Fruit fly (Drosophila melanogaster) whole organism, embryonic: ENCODE data around the gene CG8135.

Experiments used
- ATbp ChIP-seq: fragments of 200-800 bp; sonication (Bioruptor generic); optimal IDR thresholded peaks from 2 replicates; lab custom pipeline; 2017; ENCODE audit warnings: missing biosample characterization, mild to moderate bottlenecking, missing genetic modification characterization, missing genetic modification reagents
- Atf6 ChIP-seq: fragments of 200-800 bp; sonication (Bioruptor generic); IDR thresholded peaks from 2 replicates; pipeline ENCODE4 v1.3.6; 2022; ENCODE audit warnings: missing biosample characterization, missing genetic modification characterization
- B-H2 ChIP-seq: fragments of 200-800 bp; sonication (Bioruptor generic); optimal IDR thresholded peaks from 2 replicates; lab custom pipeline; 2018; ENCODE audit warnings: missing biosample characterization, mild to moderate bottlenecking, missing genetic modification characterization
- Bgb ChIP-seq: fragments of 200-800 bp; sonication (Bioruptor generic); IDR thresholded peaks from 2 replicates; pipeline ENCODE4 v1.3.6; 2022; ENCODE audit warnings: missing biosample characterization, missing genetic modification characterization; ENCODE audit not compliant: partially characterized antibody
- CG11085 ChIP-seq: fragments of 200-800 bp; sonication (Bioruptor generic); IDR thresholded peaks from 2 replicates; pipeline ENCODE4 v1.3.6; 2022; ENCODE audit warnings: missing biosample characterization, missing genetic modification characterization
- CG12104 ChIP-seq: fragments of 200-800 bp; sonication (Bioruptor generic); optimal IDR thresholded peaks from 3 replicates; lab custom pipeline; 2016; ENCODE audit warnings: missing biosample characterization, missing genetic modification characterization
- CG13296 ChIP-seq: fragments of 200-800 bp; sonication (Bioruptor generic); optimal IDR thresholded peaks from 3 replicates; lab custom pipeline; 2018; ENCODE audit warnings: missing biosample characterization, mild to moderate bottlenecking, missing genetic modification characterization
- CG13624 ChIP-seq: fragments of 200-800 bp; sonication (Bioruptor generic); optimal IDR thresholded peaks from 2 replicates; lab custom pipeline; 2016; ENCODE audit warnings: missing biosample characterization, missing genetic modification characterization
- CG14441 ChIP-seq: fragments of 200-800 bp; sonication (Bioruptor generic); IDR thresholded peaks from 2 replicates; pipeline ENCODE4 v1.3.6; 2022; ENCODE audit warnings: missing biosample characterization, missing genetic modification characterization
- CG1603 ChIP-seq: fragments of 200-800 bp; sonication (Bioruptor generic); optimal IDR thresholded peaks from 2 replicates; lab custom pipeline; 2019; ENCODE audit warnings: missing biosample characterization, mild to moderate bottlenecking, missing genetic modification characterization, moderate library complexity
- CG17568 ChIP-seq: fragments of 200-800 bp; sonication (Bioruptor generic); optimal IDR thresholded peaks from 2 replicates; lab custom pipeline; 2018; ENCODE audit warnings: missing biosample characterization, mild to moderate bottlenecking, missing genetic modification characterization, moderate library complexity
- CG17912 ChIP-seq: fragments of 200-800 bp; sonication (Bioruptor generic); optimal IDR thresholded peaks from 2 replicates; lab custom pipeline; 2018; ENCODE audit warnings: missing biosample characterization, mild to moderate bottlenecking, missing genetic modification characterization
- CG18262 ChIP-seq: fragments of 200-800 bp; optimal IDR thresholded peaks from 3 replicates; lab custom pipeline; 2019; ENCODE audit warnings: missing biosample characterization, mild to moderate bottlenecking, missing genetic modification characterization, moderate library complexity
- CG2120 ChIP-seq: fragments of 200-800 bp; sonication (Bioruptor generic); optimal IDR thresholded peaks from 3 replicates; lab custom pipeline; 2016; ENCODE audit warnings: missing biosample characterization, missing genetic modification characterization
- CG2129 ChIP-seq: fragments of 200-800 bp; sonication (Bioruptor generic); IDR thresholded peaks from 2 replicates; pipeline ENCODE4 v1.3.6; 2022; ENCODE audit warnings: missing biosample characterization, missing genetic modification characterization; ENCODE audit not compliant: partially characterized antibody
- CG31224 ChIP-seq: fragments of 200-800 bp; sonication (Bioruptor generic); IDR thresholded peaks from 2 replicates; pipeline ENCODE4 v1.3.6; 2022; ENCODE audit warnings: missing biosample characterization, missing genetic modification characterization
- CG31365 ChIP-seq: fragments of 200-800 bp; sonication (Bioruptor generic); optimal IDR thresholded peaks from 2 replicates; lab custom pipeline; 2018; ENCODE audit warnings: missing biosample characterization, mild to moderate bottlenecking, missing genetic modification characterization
- CG31441 ChIP-seq: fragments of 200-800 bp; sonication (Bioruptor generic); IDR thresholded peaks from 2 replicates; pipeline ENCODE4 v1.3.6; 2022; ENCODE audit warnings: missing biosample characterization, missing genetic modification characterization
- CG4424 ChIP-seq: fragments of 200-800 bp; sonication (Bioruptor generic); optimal IDR thresholded peaks from 3 replicates; lab custom pipeline; 2016; ENCODE audit warnings: missing biosample characterization, missing genetic modification characterization
- CG4707 ChIP-seq: fragments of 200-800 bp; sonication (Bioruptor generic); optimal IDR thresholded peaks from 2 replicates; lab custom pipeline; 2018; ENCODE audit warnings: missing biosample characterization, mild to moderate bottlenecking, missing genetic modification characterization, moderate library complexity
- CG5180 ChIP-seq: fragments of 200-800 bp; sonication (Bioruptor generic); optimal IDR thresholded peaks from 3 replicates; lab custom pipeline; 2017; ENCODE audit warnings: missing biosample characterization, missing genetic modification characterization, mild to moderate bottlenecking, moderate library complexity, missing genetic modification reagents
- CG6272 ChIP-seq: fragments of 200-800 bp; sonication (Bioruptor generic); IDR thresholded peaks from 2 replicates; pipeline ENCODE4 v1.3.6; 2022; ENCODE audit warnings: missing biosample characterization, missing genetic modification characterization
- CG7987 ChIP-seq: fragments of 200-800 bp; sonication (Bioruptor generic); optimal IDR thresholded peaks from 2 replicates; lab custom pipeline; 2018; ENCODE audit warnings: missing biosample characterization, mild to moderate bottlenecking, missing genetic modification characterization, moderate library complexity
- D19A ChIP-seq: fragments of 200-800 bp; optimal IDR thresholded peaks from 3 replicates; lab custom pipeline; 2019; ENCODE audit warnings: missing biosample characterization, mild to moderate bottlenecking, missing genetic modification characterization, moderate library complexity
- Dbx ChIP-seq: fragments of 200-800 bp; sonication (Bioruptor generic); IDR thresholded peaks from 3 replicates; pipeline ENCODE4 v1.3.6; 2022; ENCODE audit warnings: missing biosample characterization, missing genetic modification characterization
- Dip3 ChIP-seq: fragments of 200-800 bp; sonication (Bioruptor generic); optimal IDR thresholded peaks from 3 replicates; lab custom pipeline; 2016; ENCODE audit warnings: missing biosample characterization, missing genetic modification characterization
- Fer3 ChIP-seq: fragments of 200-800 bp; sonication (Bioruptor generic); optimal IDR thresholded peaks from 2 replicates; lab custom pipeline; 2018; ENCODE audit warnings: missing biosample characterization, mild to moderate bottlenecking, missing genetic modification characterization, moderate library complexity
- HLH3B ChIP-seq: fragments of 200-800 bp; sonication (Bioruptor generic); IDR thresholded peaks from 2 replicates; pipeline ENCODE4 v1.3.6; 2022; ENCODE audit warnings: missing biosample characterization, missing genetic modification characterization
- Kr ChIP-seq: fragments of 200-800 bp; sonication (Bioruptor generic); optimal IDR thresholded peaks from 2 replicates; lab custom pipeline; 2017; ENCODE audit warnings: missing biosample characterization, mild to moderate bottlenecking, missing genetic modification characterization
- MBD-R2 ChIP-seq: fragments of 200-800 bp; sonication (Bioruptor generic); IDR thresholded peaks from 2 replicates; pipeline ENCODE4 v1.3.6; 2022; ENCODE audit warnings: missing biosample characterization, missing genetic modification characterization
- Rfx ChIP-seq: fragments of 200-800 bp; sonication (Bioruptor generic); IDR thresholded peaks from 2 replicates; pipeline ENCODE4 v1.3.6; 2022; ENCODE audit warnings: missing biosample characterization, missing genetic modification characterization
- Scr ChIP-seq: fragments of 200-800 bp; sonication (Bioruptor generic); IDR thresholded peaks from 2 replicates; pipeline ENCODE4 v1.3.6; 2022; ENCODE audit warnings: missing biosample characterization, missing genetic modification characterization; ENCODE audit not compliant: partially characterized antibody
- Six4 ChIP-seq: fragments of 200-800 bp; sonication (Bioruptor generic); optimal IDR thresholded peaks from 2 replicates; lab custom pipeline; 2016; ENCODE audit warnings: missing biosample characterization, missing genetic modification characterization
- Spps ChIP-seq: fragments of 200-800 bp; sonication (Bioruptor generic); optimal IDR thresholded peaks from 2 replicates; lab custom pipeline; 2018; ENCODE audit warnings: missing biosample characterization, mild to moderate bottlenecking, missing genetic modification characterization
- Tbp ChIP-seq: fragments of >200 bp; optimal IDR thresholded peaks from 2 replicates; lab custom pipeline; 2018; ENCODE audit warnings: missing biosample characterization, missing genetic modification characterization
- al ChIP-seq: fragments of 200-800 bp; sonication (Bioruptor generic); IDR thresholded peaks from 2 replicates; pipeline ENCODE4 v1.3.6; 2022; ENCODE audit warnings: missing biosample characterization, missing genetic modification characterization
- dmrt99B ChIP-seq: fragments of 200-800 bp; sonication (Bioruptor generic); optimal IDR thresholded peaks from 2 replicates; lab custom pipeline; 2018; ENCODE audit warnings: missing biosample characterization, mild to moderate bottlenecking, missing genetic modification characterization, moderate library complexity
- fd96Cb ChIP-seq: fragments of 200-800 bp; sonication (Bioruptor generic); optimal IDR thresholded peaks from 2 replicates; lab custom pipeline; 2018; ENCODE audit warnings: missing biosample characterization, mild to moderate bottlenecking, missing genetic modification characterization, moderate library complexity
- ftz-f1 ChIP-seq: fragments of 200-800 bp; sonication (Bioruptor generic); optimal IDR thresholded peaks from 2 replicates; lab custom pipeline; 2016; ENCODE audit warnings: missing biosample characterization, missing genetic modification characterization
- ind ChIP-seq: fragments of 200-800 bp; sonication (Bioruptor generic); optimal IDR thresholded peaks from 3 replicates; lab custom pipeline; 2016; ENCODE audit warnings: missing biosample characterization, missing genetic modification characterization
- insv ChIP-seq, 2 experiments: fragments of 200-800 bp; sonication (Bioruptor generic); optimal IDR thresholded peaks; 3 replicates each; lab custom pipeline; 2016 to 2018; ENCODE audit warnings: missing biosample characterization in 2 of 2, missing genetic modification characterization in 2 of 2
- mirr ChIP-seq: fragments of 200-800 bp; sonication (Bioruptor generic); optimal IDR thresholded peaks from 3 replicates; lab custom pipeline; 2018; ENCODE audit warnings: missing biosample characterization, mild to moderate bottlenecking, missing genetic modification characterization
- p53 ChIP-seq: fragments of 200-800 bp; sonication (Bioruptor generic); optimal IDR thresholded peaks from 2 replicates; lab custom pipeline; 2016; ENCODE audit warnings: missing biosample characterization, missing genetic modification characterization
- pb ChIP-seq: fragments of 200-800 bp; sonication (Bioruptor generic); optimal IDR thresholded peaks from 3 replicates; lab custom pipeline; 2016; ENCODE audit warnings: missing biosample characterization, missing genetic modification characterization
- ro ChIP-seq: fragments of 200-800 bp; sonication (Bioruptor generic); IDR thresholded peaks from 2 replicates; pipeline ENCODE4 v1.3.6; 2022; ENCODE audit warnings: missing biosample characterization, missing genetic modification characterization
- sna ChIP-seq: fragments of 200-800 bp; sonication (Bioruptor generic); IDR thresholded peaks from 2 replicates; pipeline ENCODE4 v1.3.6; 2022; ENCODE audit warnings: missing biosample characterization, missing genetic modification characterization; ENCODE audit not compliant: partially characterized antibody
- stc ChIP-seq: fragments of 200-800 bp; sonication (Bioruptor generic); IDR thresholded peaks from 2 replicates; pipeline ENCODE4 v1.3.6; 2022; ENCODE audit warnings: missing biosample characterization, missing genetic modification characterization
- ttk ChIP-seq: fragments of 200-800 bp; sonication (Bioruptor generic); IDR thresholded peaks from 2 replicates; pipeline ENCODE4 v2.1.2; 2022; ENCODE audit warnings: missing biosample characterization, missing genetic modification characterization
- wek ChIP-seq: fragments of 200-800 bp; sonication (Bioruptor generic); optimal IDR thresholded peaks from 3 replicates; lab custom pipeline; 2018; ENCODE audit warnings: missing biosample characterization, mild to moderate bottlenecking, missing genetic modification characterization, moderate library complexity

Gene CG8135

dm6 chr3R:9394385-9395042 lies 9.7 kb upstream of the CG8135 start, which contains the start of gene FER (continued):
- TF ChIP-seq CG14441 (GFP tag; lab: Robert Waterston, UW) (peak; percentile 11; the same call in 1 of the 2 replicates), insv (GFP tag; optimal IDR thresholded peaks at IDR 0.05; lab: Kevin White, UChicago) (peak in 1 of 2 experiments; percentile 47), Spps (tag; lab: Kevin White, UChicago) (no peak), pb (GFP tag; lab: Kevin White, UChicago) (peak; percentile 36), stc (GFP tag; lab: Robert Waterston, UW) (peak; percentile 46; the same call in 1 of the 2 replicates), ftz-f1 (peak; percentile 25), Dip3 (no peak), CG5180 (GFP tag; lab: Kevin White, UChicago) (peak; percentile 55), CG4424 (GFP tag; lab: Kevin White, UChicago) (peak; percentile 21), Atf6 (peak; percentile 46), Rfx (peak; percentile 56; the same call in 1 of the 2 replicates), fd96Cb (tag; lab: Kevin White, UChicago) (no peak), MBD-R2 (GFP tag; lab: Robert Waterston, UW) (peak; percentile 28; the same call in 1 of the 2 replicates), Bgb (GFP tag; lab: Robert Waterston, UW) (peak; percentile 85), CG12104 (no peak), CG11085 (GFP tag; lab: Robert Waterston, UW) (no peak), CG17568 (GFP tag; lab: Kevin White, UChicago) (peak; percentile 35), al (GFP tag; lab: Robert Waterston, UW) (no peak), dmrt99B (tag; lab: Kevin White, UChicago) (peak; percentile 14), sna (GFP tag; lab: Robert Waterston, UW) (0 out of 2 replicates have a peak, but pooled peaks have one; percentile 40), Scr (GFP tag; lab: Robert Waterston, UW) (peak; percentile 52), Fer3 (tag; lab: Kevin White, UChicago) (no peak), Kr (GFP tag; lab: Kevin White, UChicago) (no peak), CG4707 (GFP tag; lab: Kevin White, UChicago) (peak; percentile 69), CG6272 (peak; percentile 30; the same call in 1 of the 2 replicates), CG2120 (GFP tag; lab: Kevin White, UChicago) (peak; percentile 40), CG18262 (tag; lab: Kevin White, UChicago) (peak; percentile 11), B-H2 (GFP tag; lab: Kevin White, UChicago) (peak; percentile 43), wek (GFP tag; lab: Kevin White, UChicago) (peak; percentile 63), CG7987 (GFP tag; lab: Kevin White, UChicago) (peak; percentile 88), HLH3B (peak; percentile 45; the same call in 1 of the 2 replicates), CG31441 (GFP tag; lab: Robert Waterston, UW) (no peak; the same call in 1 of the 2 replicates), D19A (tag; lab: Kevin White, UChicago) (no peak), ATbp (GFP tag; lab: Kevin White, UChicago) (peak; percentile 38), ttk (GFP tag; lab: Robert Waterston, UW) (no peak), ro (GFP tag; lab: Robert Waterston, UW) (no peak), CG17912 (GFP tag; lab: Kevin White, UChicago) (peak; percentile 23), CG2129 (GFP tag; lab: Robert Waterston, UW) (no peak), CG31224 (GFP tag; lab: Robert Waterston, UW) (peak; percentile 16; the same call in 1 of the 2 replicates), mirr (peak; percentile 54), CG31365 (peak; percentile 14), ind (no peak), p53 (GFP tag; lab: Kevin White, UChicago) (no peak), Tbp (GFP tag; lab: Kevin White, UChicago) (no peak), CG1603 (tag; lab: Kevin White, UChicago) (no peak), Dbx (GFP tag; lab: Robert Waterston, UW) (peak; percentile 78; the same call in 2 of the 3 replicates), CG13296 (peak; percentile 49), CG13624 (GFP tag; lab: Kevin White, UChicago) (peak; percentile 2), Six4 (GFP tag; lab: Kevin White, UChicago) (no peak)
